Fruit fly (Drosophila melanogaster) whole organism, embryonic: ENCODE results near the gene CG11670.

Experiments used
- Adf1 ChIP-seq: fragments of 200-800 bp; sonication (Bioruptor generic); IDR thresholded peaks from 2 replicates; pipeline ENCODE4 v1.3.6; 2022; ENCODE audit warnings: missing biosample characterization, missing genetic modification characterization
- Antp ChIP-seq: fragments of 200-800 bp; sonication (Bioruptor generic); optimal IDR thresholded peaks from 3 replicates; lab custom pipeline; 2016; ENCODE audit warnings: missing biosample characterization, missing genetic modification characterization
- CG11398 ChIP-seq: fragments of 200-800 bp; sonication (Bioruptor generic); optimal IDR thresholded peaks from 2 replicates; lab custom pipeline; 2016; ENCODE audit warnings: missing biosample characterization, missing genetic modification characterization
- CG11504 ChIP-seq: fragments of 200-800 bp; sonication (Bioruptor generic); optimal IDR thresholded peaks from 3 replicates; lab custom pipeline; 2019; ENCODE audit warnings: missing biosample characterization, mild to moderate bottlenecking, missing genetic modification characterization, moderate library complexity
- CG1233 ChIP-seq: fragments of 200-800 bp; sonication (Bioruptor generic); optimal IDR thresholded peaks from 4 replicates; lab custom pipeline; 2018; ENCODE audit warnings: missing biosample characterization, mild to moderate bottlenecking, missing genetic modification characterization
- CG12769 ChIP-seq: fragments of 200-800 bp; sonication (Bioruptor generic); optimal IDR thresholded peaks from 2 replicates; lab custom pipeline; 2019; ENCODE audit warnings: missing biosample characterization, mild to moderate bottlenecking, missing genetic modification characterization, moderate library complexity
- CG15514 ChIP-seq: fragments of 200-800 bp; sonication (Bioruptor generic); optimal IDR thresholded peaks from 3 replicates; lab custom pipeline; 2017; ENCODE audit warnings: missing biosample characterization, missing genetic modification characterization, mild to moderate bottlenecking, moderate library complexity, missing genetic modification reagents
- CG17361 ChIP-seq: fragments of 200-800 bp; sonication (Bioruptor generic); IDR thresholded peaks from 3 replicates; pipeline ENCODE4 v1.3.6; 2022; ENCODE audit warnings: missing biosample characterization, missing genetic modification characterization
- CG2199 ChIP-seq: fragments of 200-800 bp; sonication (Bioruptor generic); IDR thresholded peaks from 3 replicates; pipeline ENCODE4 v1.3.6; 2022; ENCODE audit warnings: missing biosample characterization, missing genetic modification characterization
- CG2712 ChIP-seq: fragments of 200-800 bp; optimal IDR thresholded peaks from 3 replicates; lab custom pipeline; 2019; ENCODE audit warnings: missing biosample characterization, mild to moderate bottlenecking, missing genetic modification characterization, moderate library complexity
- CG30403 ChIP-seq: fragments of 200-800 bp; sonication (Bioruptor generic); optimal IDR thresholded peaks from 3 replicates; lab custom pipeline; 2016; ENCODE audit warnings: missing biosample characterization, missing genetic modification characterization
- CG30431 ChIP-seq: fragments of 200-800 bp; sonication (Bioruptor generic); optimal IDR thresholded peaks from 2 replicates; lab custom pipeline; 2017; ENCODE audit warnings: missing biosample characterization, missing genetic modification characterization
- CG31224 ChIP-seq: fragments of 200-800 bp; sonication (Bioruptor generic); IDR thresholded peaks from 2 replicates; pipeline ENCODE4 v1.3.6; 2022; ENCODE audit warnings: missing biosample characterization, missing genetic modification characterization
- CG32767 ChIP-seq: fragments of 200-800 bp; sonication (Bioruptor generic); IDR thresholded peaks from 2 replicates; pipeline ENCODE4 v1.3.6; 2022; ENCODE audit warnings: missing biosample characterization, missing genetic modification characterization
- CG32772 ChIP-seq: fragments of 200-800 bp; sonication (Bioruptor generic); IDR thresholded peaks from 2 replicates; pipeline ENCODE4 v1.3.6; 2022; ENCODE audit warnings: missing biosample characterization, missing genetic modification characterization
- CG3847 ChIP-seq: fragments of 200-800 bp; sonication (Bioruptor generic); IDR thresholded peaks from 2 replicates; pipeline ENCODE4 v1.3.6; 2022; ENCODE audit warnings: missing biosample characterization, missing genetic modification characterization
- CG7556 ChIP-seq: fragments of 200-800 bp; sonication (Bioruptor generic); optimal IDR thresholded peaks from 2 replicates; lab custom pipeline; 2017; ENCODE audit warnings: missing biosample characterization, mild to moderate bottlenecking, missing genetic modification characterization
- CG8290 ChIP-seq, 3 experiments: fragments of 200-800 bp; sonication (Bioruptor generic); optimal IDR thresholded peaks; 2 replicates each; lab custom pipeline; 2016 to 2019; ENCODE audit warnings: missing biosample characterization in 3 of 3, missing genetic modification characterization in 3 of 3, mild to moderate bottlenecking in 2 of 3, moderate library complexity in 1 of 3
- CG8944 ChIP-seq: fragments of 200-800 bp; sonication (Bioruptor generic); optimal IDR thresholded peaks from 3 replicates; lab custom pipeline; 2016; ENCODE audit warnings: missing biosample characterization, missing genetic modification characterization
- CG9215 ChIP-seq: fragments of 200-800 bp; sonication (Bioruptor generic); IDR thresholded peaks from 2 replicates; pipeline ENCODE4 v1.3.6; 2022; ENCODE audit warnings: missing biosample characterization, missing genetic modification characterization
- D19B ChIP-seq: fragments of 200-800 bp; sonication (Bioruptor generic); optimal IDR thresholded peaks from 2 replicates; lab custom pipeline; 2017; ENCODE audit warnings: missing biosample characterization, mild to moderate bottlenecking, missing genetic modification characterization
- Fer1 ChIP-seq: fragments of 200-800 bp; sonication (Bioruptor generic); optimal IDR thresholded peaks from 2 replicates; lab custom pipeline; 2017; ENCODE audit warnings: missing biosample characterization, mild to moderate bottlenecking, missing genetic modification characterization
- GATAe ChIP-seq: fragments of 200-800 bp; sonication (Bioruptor generic); conservative IDR thresholded peaks from 2 replicates; pipeline ENCODE4 v1.3.6; 2022; ENCODE audit warnings: missing biosample characterization, missing genetic modification characterization
- HLH4C ChIP-seq: fragments of 200-800 bp; sonication (Bioruptor generic); IDR thresholded peaks from 3 replicates; pipeline ENCODE4 v1.3.6; 2022; ENCODE audit warnings: missing biosample characterization, missing genetic modification characterization; ENCODE audit not compliant: partially characterized antibody
- HLH54F ChIP-seq: fragments of 200-800 bp; sonication (Bioruptor generic); optimal IDR thresholded peaks from 3 replicates; lab custom pipeline; 2016; ENCODE audit warnings: missing biosample characterization, missing genetic modification characterization
- PHDP ChIP-seq: fragments of 200-800 bp; sonication (Bioruptor generic); optimal IDR thresholded peaks from 3 replicates; lab custom pipeline; 2018; ENCODE audit warnings: missing biosample characterization, mild to moderate bottlenecking, missing genetic modification characterization, moderate library complexity
- Sin3A ChIP-seq: fragments of >200 bp; optimal IDR thresholded peaks from 2 replicates; lab custom pipeline; 2018
- Ssrp ChIP-seq: fragments of 200-800 bp; sonication (Bioruptor generic); optimal IDR thresholded peaks from 2 replicates; lab custom pipeline; 2018; ENCODE audit warnings: missing biosample characterization, mild to moderate bottlenecking, missing genetic modification characterization, moderate library complexity
- Stat92E ChIP-seq, 3 experiments: fragments of >200 bp in 2 of 3; fragments of 200-800 bp in 1 of 3; sonication (Bioruptor generic) in 1 of 3; optimal IDR thresholded peaks; 2 replicates each; lab custom pipeline; 2017 to 2019; ENCODE audit warnings: missing biosample characterization in 3 of 3, missing genetic modification characterization in 3 of 3, mild to moderate bottlenecking in 1 of 3, moderate library complexity in 1 of 3
- YL-1 ChIP-seq: fragments of 200-800 bp; sonication (Bioruptor generic); optimal IDR thresholded peaks from 3 replicates; lab custom pipeline; 2017; ENCODE audit warnings: missing biosample characterization, mild to moderate bottlenecking, missing genetic modification characterization
- dpn ChIP-seq, 2 experiments: fragments of 200-800 bp; sonication (Bioruptor generic); optimal IDR thresholded peaks; 3 replicates each; lab custom pipeline; 2016; ENCODE audit warnings: missing biosample characterization in 2 of 2, missing genetic modification characterization in 2 of 2
- dysf ChIP-seq: fragments of 200-800 bp; sonication (Bioruptor generic); IDR thresholded peaks from 3 replicates; pipeline ENCODE4 v1.3.6; 2022; ENCODE audit warnings: missing biosample characterization, missing genetic modification characterization
- gem ChIP-seq: fragments of 200-800 bp; sonication (Bioruptor generic); optimal IDR thresholded peaks from 2 replicates; lab custom pipeline; 2019; ENCODE audit warnings: missing biosample characterization, mild to moderate bottlenecking, missing genetic modification characterization, moderate library complexity
- lilli ChIP-seq: fragments of 200-800 bp; sonication (Bioruptor generic); optimal IDR thresholded peaks from 3 replicates; lab custom pipeline; 2016; ENCODE audit warnings: missing biosample characterization, missing genetic modification characterization
- lov ChIP-seq, 2 experiments: fragments of 200-800 bp in 1 of 2; fragments of >200 bp in 1 of 2; sonication (Bioruptor generic) in 1 of 2; IDR thresholded peaks in 1 of 2; optimal IDR thresholded peaks in 1 of 2; 2 replicates in 1 of 2; 3 replicates in 1 of 2; pipeline versions ENCODE4 v1.3.6 to Lab custom; 2017 to 2022; ENCODE audit warnings: missing biosample characterization in 1 of 2, missing genetic modification characterization in 1 of 2
- nmo ChIP-seq: fragments of 200-800 bp; sonication (Bioruptor generic); optimal IDR thresholded peaks from 2 replicates; lab custom pipeline; 2018; ENCODE audit warnings: missing biosample characterization, mild to moderate bottlenecking, missing genetic modification characterization, moderate library complexity
- onecut ChIP-seq: fragments of 200-800 bp; sonication (Bioruptor generic); IDR thresholded peaks from 2 replicates; pipeline ENCODE4 v1.3.6; 2022; ENCODE audit warnings: missing biosample characterization, missing genetic modification characterization
- pan ChIP-seq, 4 experiments: fragments of >200 bp in 3 of 4; fragments of 200-800 bp in 1 of 4; sonication (Bioruptor generic) in 1 of 4; optimal IDR thresholded peaks in 3 of 4; IDR thresholded peaks in 1 of 4; 2 replicates each; pipeline versions ENCODE4 v1.3.6 to Lab custom; 2017 to 2022; ENCODE audit warnings: missing biosample characterization in 2 of 4, missing genetic modification characterization in 2 of 4, mixed read lengths in 1 of 4
- pho ChIP-seq: fragments of 200-800 bp; sonication (Bioruptor generic); optimal IDR thresholded peaks from 2 replicates; lab custom pipeline; 2016; ENCODE audit warnings: missing biosample characterization, missing genetic modification characterization
- rib ChIP-seq: fragments of 200-800 bp; sonication (Bioruptor generic); IDR thresholded peaks from 2 replicates; pipeline ENCODE4 v1.3.6; 2022; ENCODE audit warnings: missing biosample characterization, missing genetic modification characterization
- sqz ChIP-seq: fragments of 200-800 bp; sonication (Bioruptor generic); optimal IDR thresholded peaks from 3 replicates; lab custom pipeline; 2018; ENCODE audit warnings: missing biosample characterization, mild to moderate bottlenecking, missing genetic modification characterization
- sug ChIP-seq: fragments of 200-800 bp; optimal IDR thresholded peaks from 2 replicates; lab custom pipeline; 2019; ENCODE audit warnings: missing biosample characterization, mild to moderate bottlenecking, missing genetic modification characterization, moderate library complexity
- tx ChIP-seq: fragments of 200-800 bp; sonication (Bioruptor generic); optimal IDR thresholded peaks from 2 replicates; lab custom pipeline; 2016; ENCODE audit warnings: missing biosample characterization, missing genetic modification characterization
- vfl ChIP-seq: fragments of 200-800 bp; sonication (Bioruptor generic); optimal IDR thresholded peaks from 2 replicates; lab custom pipeline; 2016; ENCODE audit warnings: missing biosample characterization, missing genetic modification characterization
- wor ChIP-seq: fragments of 200-800 bp; sonication (Bioruptor generic); IDR thresholded peaks from 2 replicates; pipeline ENCODE4 v1.3.6; 2022; ENCODE audit warnings: missing biosample characterization, missing genetic modification characterization
- zf30C ChIP-seq: fragments of 200-800 bp; sonication (Bioruptor generic); optimal IDR thresholded peaks from 3 replicates; lab custom pipeline; 2018; ENCODE audit warnings: missing biosample characterization, mild to moderate bottlenecking, missing genetic modification characterization

The CG11670 gene

DNA sequence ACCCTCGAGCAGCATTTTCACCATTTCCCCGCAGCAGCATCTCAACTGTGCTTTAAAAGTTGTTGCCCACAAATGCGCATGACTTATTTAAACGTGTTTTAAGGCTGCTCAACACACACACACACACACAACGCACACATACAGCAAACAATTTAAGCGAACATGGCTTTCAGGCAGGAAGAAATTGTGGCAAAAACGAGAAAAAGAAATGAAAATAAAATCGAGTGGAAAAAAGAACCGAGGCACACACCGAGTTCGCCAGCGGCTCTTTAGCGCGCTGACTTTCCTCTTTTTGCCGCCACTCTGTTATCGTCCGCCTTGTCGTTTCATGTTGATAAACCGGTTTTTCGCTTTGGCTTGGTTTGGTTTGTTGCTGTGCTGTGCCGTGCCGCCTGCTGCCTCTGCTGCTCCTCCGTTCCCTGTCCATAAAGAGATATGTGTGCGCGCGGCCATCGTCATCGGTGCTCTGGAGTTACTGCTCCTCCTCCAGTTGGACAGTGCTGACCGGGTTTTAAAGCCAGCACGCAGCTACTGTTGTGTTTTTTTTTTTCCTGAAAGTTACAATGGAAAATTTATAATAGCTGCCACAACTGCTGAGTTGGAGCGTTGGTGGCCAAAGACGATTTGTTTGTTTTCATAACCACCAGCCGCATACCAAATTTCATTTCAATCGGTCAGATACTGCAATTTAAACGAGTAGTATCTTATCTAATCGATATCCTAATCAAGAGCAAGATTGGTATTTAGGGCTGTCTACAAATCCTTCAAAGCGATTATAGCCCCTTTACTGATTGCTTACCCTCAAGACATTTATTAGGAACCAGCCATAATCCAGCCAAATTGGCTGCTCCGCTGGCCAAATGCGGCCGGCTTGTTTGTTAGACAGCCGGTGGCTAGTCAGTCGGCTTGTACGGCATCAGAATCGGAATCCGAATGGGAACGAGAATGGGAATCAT, 25.8 kb upstream of the CG11670 start (continued):
- TF ChIP-seq vfl (GFP tag; lab: Kevin White, UChicago) (no peak), CG11504 (no peak), CG32767 (0 out of 2 replicates have a peak, but pooled peaks have one; percentile 14), CG8290 (GFP tag; optimal IDR thresholded peaks at IDR 0.05; lab: Kevin White, UChicago) (no peak), CG8290 (tag; optimal IDR thresholded peaks at IDR 0.05; lab: Kevin White, UChicago) (peak in 1 of 2 experiments; percentile 35), D19B (no peak), Antp (GFP tag; lab: Kevin White, UChicago) (no peak), CG15514 (GFP tag; lab: Kevin White, UChicago) (peak; percentile 31), YL-1 (GFP tag; lab: Kevin White, UChicago) (no peak), dpn (GFP tag; optimal IDR thresholded peaks at IDR 0.05; lab: Kevin White, UChicago) (peak in 1 of 2 experiments; percentile 12), lilli (GFP tag; lab: Kevin White, UChicago) (peak; percentile 16), CG31224 (GFP tag; lab: Robert Waterston, UW) (peak; percentile 59), rib (GFP tag; lab: Robert Waterston, UW) (peak; percentile 34; the same call in 1 of the 2 replicates), CG1233 (peak; percentile 23), CG32772 (peak; percentile 32; the same call in 1 of the 2 replicates), pho (GFP tag; lab: Kevin White, UChicago) (peak; percentile 18), CG30403 (GFP tag; lab: Kevin White, UChicago) (peak; percentile 28), GATAe (GFP tag; lab: Robert Waterston, UW) (peak; percentile 18; the same call in 1 of the 2 replicates), HLH54F (GFP tag; lab: Kevin White, UChicago) (peak; percentile 5), nmo (GFP tag; lab: Kevin White, UChicago) (peak; percentile 12), CG3847 (GFP tag; lab: Robert Waterston, UW) (0 out of 2 replicates have a peak, but pooled peaks have one; percentile 15), Sin3A (lab: Kevin White, UChicago) (no peak), CG12769 (tag; lab: Kevin White, UChicago) (peak; percentile 85), lov (optimal IDR thresholded peaks at IDR 0.05; lab: Kevin White, UChicago) (no peak), lov (GFP tag; IDR thresholded peaks at IDR 0.05; lab: Robert Waterston, UW) (0 out of 3 replicates have a peak, but pooled peaks have one; percentile 6), Fer1 (GFP tag; lab: Kevin White, UChicago) (no peak), Adf1 (GFP tag; lab: Robert Waterston, UW) (peak; percentile 53), tx (GFP tag; lab: Kevin White, UChicago) (no peak), CG9215 (GFP tag; lab: Robert Waterston, UW) (no peak), Ssrp (tag; lab: Kevin White, UChicago) (no peak), CG8944 (GFP tag; lab: Kevin White, UChicago) (no peak), CG2712 (tag; lab: Kevin White, UChicago) (peak; percentile 18), Stat92E (GFP tag; optimal IDR thresholded peaks at IDR 0.05; lab: Kevin White, UChicago) (peak in 1 of 3 experiments; percentile 38), sug (tag; lab: Kevin White, UChicago) (peak; percentile 48), sqz (GFP tag; lab: Kevin White, UChicago) (peak; percentile 61), CG7556 (peak; percentile 25), pan (optimal IDR thresholded peaks at IDR 0.05; lab: Kevin White, UChicago) (no peak), pan (GFP tag; optimal IDR thresholded peaks at IDR 0.05 in 1 of 2, IDR thresholded peaks at IDR 0.05 in 1 of 2) (peak in 1 of 2 experiments; percentile 4), dysf (peak; percentile 29; the same call in 1 of the 3 replicates), CG17361 (GFP tag; lab: Robert Waterston, UW) (0 out of 3 replicates have a peak, but pooled peaks have one; percentile 12), wor (GFP tag; lab: Robert Waterston, UW) (no peak), gem (peak; percentile 22), CG30431 (GFP tag; lab: Kevin White, UChicago) (no peak), onecut (0 out of 2 replicates have a peak, but pooled peaks have one; percentile 4), CG2199 (GFP tag; lab: Robert Waterston, UW) (peak; percentile 50; the same call in 2 of the 3 replicates), PHDP (peak; percentile 16), zf30C (GFP tag; lab: Kevin White, UChicago) (no peak), HLH4C (GFP tag; lab: Robert Waterston, UW) (no peak), CG11398 (GFP tag; lab: Kevin White, UChicago) (peak; percentile 10)
